Worm (Caenorhabditis elegans): ENCODE measurements around the gene vps-41.

- no peak for TF ChIP-seq nhr-12 (tag; optimal IDR thresholded peaks at IDR 0.05)
- no peak for TF ChIP-seq lin-39 (tag; optimal IDR thresholded peaks at IDR 0.05)
- TF ChIP-seq nhr-77 (tag; optimal IDR thresholded peaks at IDR 0.05), result no peak
- no peak for TF ChIP-seq ztf-1 (GFP tag; conservative IDR thresholded peaks at IDR 0.05)
- TF ChIP-seq ama-1 (optimal IDR thresholded peaks at IDR 0.05), result no peak
- no peak for TF ChIP-seq egl-27 (tag; optimal IDR thresholded peaks at IDR 0.05)
- no peak for TF ChIP-seq nhr-237 (tag; optimal IDR thresholded peaks at IDR 0.05)
- no peak for TF ChIP-seq fos-1 (tag; optimal IDR thresholded peaks at IDR 0.05)
- no peak for TF ChIP-seq ceh-16 (tag; optimal IDR thresholded peaks at IDR 0.05)
Measured at ce11 chrX:5330765-5331164, 47.1 kb downstream of the vps-41 start.

All from whole organism, L2 larva.